Worm (Caenorhabditis elegans) whole organism, early embryonic: Measurements from ENCODE around the gene F26G1.10.

Experiments
- ama-1 ChIP-seq: fragments of 150-350 bp; optimal IDR thresholded peaks from 2 replicates; lab custom pipeline; 2014
- ceh-13 ChIP-seq: fragments of 200-800 bp; sonication (Bioruptor generic); optimal IDR thresholded peaks from 2 replicates; lab custom pipeline; 2018; ENCODE audit warnings: mild to moderate bottlenecking, missing genetic modification characterization, missing compliant biosample characterization
- pes-1 ChIP-seq: fragments of 200-800 bp; sonication (Bioruptor generic); IDR thresholded peaks from 2 replicates; pipeline ENCODE4 v1.3.6; 2022; ENCODE audit warnings: missing genetic modification reagents, missing genetic modification characterization, missing compliant biosample characterization
- scrt-1 ChIP-seq: fragments of 200-800 bp; sonication (Bioruptor generic); IDR thresholded peaks from 2 replicates; pipeline ENCODE4 v1.3.6; 2022; ENCODE audit warnings: missing genetic modification characterization, missing compliant biosample characterization
- sea-1 ChIP-seq: fragments of 200-800 bp; sonication (Bioruptor generic); conservative IDR thresholded peaks from 2 replicates; pipeline ENCODE4 v1.3.6; 2022; ENCODE audit warnings: missing genetic modification characterization, missing compliant biosample characterization
- tbx-11 ChIP-seq: fragments of 200-800 bp; sonication (Bioruptor generic); IDR thresholded peaks from 2 replicates; pipeline ENCODE4 v1.3.6; 2022; ENCODE audit warnings: missing genetic modification characterization, missing compliant biosample characterization
- tra-4 ChIP-seq: sonication (generic microtip); optimal IDR thresholded peaks from 2 replicates; lab custom pipeline; 2017; ENCODE audit warnings: missing genetic modification characterization, missing compliant biosample characterization

DNA sequence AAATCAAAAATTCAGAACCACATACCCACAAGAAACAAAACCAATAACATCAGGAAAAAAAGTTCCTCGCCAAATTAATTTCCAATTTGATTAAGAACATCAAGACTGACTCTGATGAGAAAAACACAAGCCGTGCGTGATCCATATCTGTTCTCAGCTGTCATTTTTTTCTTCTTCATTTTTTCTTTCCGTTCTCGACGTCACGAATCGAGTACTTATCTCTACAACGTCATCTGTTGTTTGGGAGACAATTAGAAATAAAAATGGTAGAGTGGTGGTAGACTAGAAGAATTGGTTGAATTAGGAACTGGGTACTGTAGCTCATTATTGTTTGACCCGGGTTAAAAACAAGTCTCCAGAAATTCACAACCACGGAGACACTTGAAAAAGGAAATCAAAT, 13.2 kb upstream of the F26G1.10 start:
- no peak for TF ChIP-seq scrt-1 (GFP tag; lab: Robert Waterston, UW)
- no peak for TF ChIP-seq tra-4 (tag; lab: Kevin White, UChicago)
- no peak for TF ChIP-seq sea-1 (GFP tag; lab: Robert Waterston, UW)
- TF ChIP-seq ama-1 = no peak
- no peak for TF ChIP-seq tbx-11 (GFP tag; lab: Robert Waterston, UW)
- no peak for TF ChIP-seq ceh-13 (GFP tag; lab: Kevin White, UChicago)
- TF ChIP-seq pes-1 (GFP tag; lab: Robert Waterston, UW) = no peak
